Worm (Caenorhabditis elegans): ENCODE data around the gene lat-1.

lat-1 gene

DNA sequence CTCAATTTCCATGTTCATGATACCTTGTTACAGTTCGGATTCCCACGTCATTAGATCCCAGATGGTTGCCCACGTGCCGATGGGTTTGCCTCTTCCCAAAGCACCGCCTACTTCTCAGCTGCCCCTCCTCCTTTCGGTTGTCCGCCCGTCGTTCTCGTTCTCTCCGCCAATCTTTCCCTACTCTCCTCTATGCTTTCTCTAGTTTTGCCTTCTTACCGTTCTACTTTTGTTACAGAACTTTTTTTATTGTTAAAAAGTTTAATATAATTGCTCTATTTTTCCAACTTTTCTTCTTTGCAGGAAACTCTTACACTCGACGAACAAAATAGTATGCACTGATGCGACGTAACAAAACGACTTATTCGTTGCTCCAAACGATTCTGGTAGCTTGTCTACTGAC lies at the start of gene lat-1:
TSS of gene lat-1 (plus strand) at position 301 of the 400 bp plus-strand sequence.
- TF ChIP-seq ztf-29 (GFP tag; IDR thresholded peaks at IDR 0.05), result no peak
- TF ChIP-seq tab-1 (GFP tag; IDR thresholded peaks at IDR 0.05), result no peak
- TF ChIP-seq T22C8.4 (GFP tag; IDR thresholded peaks at IDR 0.05), result no peak
- no peak for TF ChIP-seq cog-1 (tag; optimal IDR thresholded peaks at IDR 0.05)
- no peak for TF ChIP-seq klf-2 (GFP tag; conservative IDR thresholded peaks at IDR 0.05)
- TF ChIP-seq flt-1 (GFP tag; IDR thresholded peaks at IDR 0.05), result no peak
- no peak for TF ChIP-seq ref-1 (GFP tag; conservative IDR thresholded peaks at IDR 0.05)
- TF ChIP-seq ztf-23 (GFP tag; IDR thresholded peaks at IDR 0.05), result no peak
- TF ChIP-seq med-1 (GFP tag; optimal IDR thresholded peaks at IDR 0.05; ENCODE audit: insufficient read depth), result no peak

DNA sequence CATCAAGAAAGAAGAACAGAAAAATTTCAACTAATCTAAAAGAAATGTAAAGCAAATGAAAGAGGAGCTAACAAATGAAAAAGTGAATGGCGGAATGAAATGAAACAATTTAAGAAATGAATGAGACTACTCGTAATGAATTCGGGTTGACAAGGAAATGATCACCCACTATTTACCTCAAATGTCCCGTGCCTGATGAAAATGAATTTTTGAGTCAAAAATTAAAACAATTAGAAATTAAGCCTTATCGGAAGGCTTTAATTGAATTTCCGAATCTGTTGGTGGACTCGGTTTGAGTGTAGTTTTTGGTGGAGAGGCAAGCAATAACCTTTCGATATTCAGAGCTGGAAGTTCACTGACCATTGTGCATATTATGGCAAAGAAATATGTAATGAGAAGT lies 47.7 kb upstream of the lat-1 start:
- TF ChIP-seq tab-1 (GFP tag; IDR thresholded peaks at IDR 0.05) (no peak), flt-1 (GFP tag; IDR thresholded peaks at IDR 0.05) (no peak), med-1 (GFP tag; optimal IDR thresholded peaks at IDR 0.05; ENCODE audit: insufficient read depth) (no peak), ztf-29 (GFP tag; IDR thresholded peaks at IDR 0.05) (no peak)

DNA sequence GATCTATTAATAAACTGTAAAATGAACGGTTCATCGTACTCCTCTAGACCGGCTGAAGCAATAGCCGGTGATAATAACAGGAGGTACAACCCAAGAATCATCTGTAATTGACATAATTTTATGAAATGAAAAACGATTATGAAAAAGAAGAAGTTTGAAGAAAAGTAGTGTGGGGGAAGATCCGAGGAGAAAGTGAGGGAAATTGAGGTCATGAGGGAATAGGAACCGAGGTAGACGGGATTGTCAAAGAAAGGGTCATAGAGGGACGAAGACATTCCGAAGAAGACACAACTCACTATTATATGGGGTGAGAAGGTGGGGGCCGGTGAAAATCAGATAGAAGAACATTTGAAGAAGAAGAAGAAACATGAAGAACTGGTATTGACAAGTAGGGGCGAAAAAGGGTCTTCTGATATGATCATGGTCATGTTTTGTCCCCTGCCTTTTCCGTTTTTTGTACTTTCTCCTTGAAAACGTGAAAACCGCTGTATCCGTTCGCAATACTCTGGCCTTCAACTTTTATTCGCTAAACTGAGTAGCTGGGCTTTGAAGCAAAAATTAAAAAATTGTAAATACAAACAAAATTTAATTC lies 44.5 kb upstream of the lat-1 start, which contains the start of gene oac-46:
TSS of gene oac-46 (minus strand) at position 101 of the 592 bp plus-strand sequence.
- TF ChIP-seq klf-2 (GFP tag; conservative IDR thresholded peaks at IDR 0.05), result no peak
- no peak for TF ChIP-seq ztf-29 (GFP tag; IDR thresholded peaks at IDR 0.05)
- TF ChIP-seq ref-1 (GFP tag; conservative IDR thresholded peaks at IDR 0.05), result no peak
- no peak for TF ChIP-seq tab-1 (GFP tag; IDR thresholded peaks at IDR 0.05)
- no peak for TF ChIP-seq ztf-23 (GFP tag; IDR thresholded peaks at IDR 0.05)
- no peak for TF ChIP-seq med-1 (GFP tag; optimal IDR thresholded peaks at IDR 0.05; ENCODE audit: insufficient read depth)
- TF ChIP-seq T22C8.4 (GFP tag; IDR thresholded peaks at IDR 0.05), result no peak
- no peak for TF ChIP-seq flt-1 (GFP tag; IDR thresholded peaks at IDR 0.05)
- TF ChIP-seq cog-1 (tag; optimal IDR thresholded peaks at IDR 0.05), result no peak

DNA sequence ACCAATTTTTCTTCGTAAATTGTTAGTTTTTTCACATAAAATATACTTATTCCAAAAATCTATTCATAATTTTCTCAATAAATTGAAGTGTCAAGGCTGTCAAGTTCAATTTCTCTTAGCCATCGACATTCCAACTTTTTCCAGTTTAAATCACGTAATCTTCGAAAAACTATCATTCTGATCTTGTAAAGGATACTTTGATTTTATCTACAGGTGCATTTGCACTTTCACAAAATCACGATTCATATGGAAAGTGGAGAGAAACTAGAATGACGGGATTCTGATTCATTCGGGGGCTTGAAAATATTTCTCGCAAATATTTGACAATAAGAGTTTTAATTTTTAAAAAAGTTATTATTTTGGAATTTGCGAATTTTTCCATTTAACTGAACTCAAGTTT lies 43.4 kb upstream of the lat-1 start:
- TF ChIP-seq flt-1 (GFP tag; IDR thresholded peaks at IDR 0.05) (no peak), cog-1 (tag; optimal IDR thresholded peaks at IDR 0.05) (no peak), klf-2 (GFP tag; conservative IDR thresholded peaks at IDR 0.05) (no peak), T22C8.4 (GFP tag; IDR thresholded peaks at IDR 0.05) (no peak), ztf-23 (GFP tag; IDR thresholded peaks at IDR 0.05) (no peak), tab-1 (GFP tag; IDR thresholded peaks at IDR 0.05) (no peak), ztf-29 (GFP tag; IDR thresholded peaks at IDR 0.05) (no peak), med-1 (GFP tag; optimal IDR thresholded peaks at IDR 0.05; ENCODE audit: insufficient read depth) (no peak), ref-1 (GFP tag; conservative IDR thresholded peaks at IDR 0.05) (no peak)

DNA sequence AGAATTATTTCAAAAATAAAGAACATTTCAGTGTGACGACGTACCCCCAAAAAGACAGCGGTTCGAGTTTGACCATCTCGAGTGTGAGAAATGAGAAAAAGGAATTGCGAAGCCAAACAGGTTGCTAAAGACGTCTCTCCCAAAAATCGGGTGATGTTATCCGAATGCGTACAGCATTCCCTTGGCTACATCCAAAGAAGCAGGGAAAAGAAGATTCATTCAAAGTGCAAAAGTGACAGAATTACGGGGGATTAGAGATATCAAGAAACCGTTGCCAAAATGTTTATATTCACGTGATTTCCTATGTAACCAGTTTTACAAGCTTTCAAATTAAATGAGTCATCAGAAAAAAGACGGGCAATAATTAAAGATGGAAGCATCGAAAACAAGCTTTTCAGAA lies 42.7 kb upstream of the lat-1 start:
- TF ChIP-seq cog-1 (tag; optimal IDR thresholded peaks at IDR 0.05) (no peak), ztf-23 (GFP tag; IDR thresholded peaks at IDR 0.05) (no peak), tab-1 (GFP tag; IDR thresholded peaks at IDR 0.05) (no peak)

DNA sequence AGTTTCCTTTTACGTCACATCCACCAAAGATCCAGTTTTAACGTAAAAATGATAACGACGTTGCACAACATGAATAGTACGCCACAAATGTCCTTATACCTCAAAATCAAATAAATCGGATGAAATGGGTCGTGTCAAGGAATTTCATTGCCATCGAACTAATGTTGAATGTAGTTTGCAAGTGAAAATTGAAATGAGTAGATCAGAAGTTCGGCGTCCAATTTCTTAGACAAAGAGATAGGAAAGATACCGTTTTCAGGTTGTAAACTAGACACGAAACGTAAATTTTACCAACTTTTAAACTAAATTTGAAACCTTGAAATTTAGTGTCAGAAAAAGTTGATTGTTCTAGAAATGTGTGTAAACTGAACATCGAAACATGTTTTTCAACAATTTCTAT lies 41.8 kb upstream of the lat-1 start:
- TF ChIP-seq T22C8.4 (GFP tag; IDR thresholded peaks at IDR 0.05), result no peak
- TF ChIP-seq cog-1 (tag; optimal IDR thresholded peaks at IDR 0.05), result no peak
- no peak for TF ChIP-seq ztf-23 (GFP tag; IDR thresholded peaks at IDR 0.05)
- TF ChIP-seq flt-1 (GFP tag; IDR thresholded peaks at IDR 0.05), result no peak
- no peak for TF ChIP-seq tab-1 (GFP tag; IDR thresholded peaks at IDR 0.05)
- no peak for TF ChIP-seq med-1 (GFP tag; optimal IDR thresholded peaks at IDR 0.05; ENCODE audit: insufficient read depth)
- no peak for TF ChIP-seq ztf-29 (GFP tag; IDR thresholded peaks at IDR 0.05)
- TF ChIP-seq ref-1 (GFP tag; conservative IDR thresholded peaks at IDR 0.05), result no peak
- TF ChIP-seq klf-2 (GFP tag; conservative IDR thresholded peaks at IDR 0.05), result no peak

DNA sequence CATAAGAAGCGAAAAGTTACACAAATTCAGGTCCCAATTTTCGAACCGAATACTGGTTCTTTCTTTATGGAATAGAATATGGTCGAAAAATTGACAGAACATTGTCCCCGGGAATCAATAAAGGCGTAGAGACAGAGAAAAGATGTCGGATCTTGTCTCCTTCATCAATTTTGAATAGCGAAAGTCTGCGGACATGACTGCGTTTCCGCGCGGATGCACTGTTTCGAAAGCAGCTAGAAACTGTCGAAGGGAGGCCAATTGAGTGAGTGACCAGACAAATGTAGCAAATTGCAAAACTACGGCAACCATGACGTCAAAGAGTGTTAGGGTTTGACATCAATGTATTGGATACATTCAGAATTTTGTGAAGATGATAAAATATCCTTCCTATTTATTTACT lies 40.1 kb upstream of the lat-1 start:
- no peak for TF ChIP-seq ref-1 (GFP tag; conservative IDR thresholded peaks at IDR 0.05)

DNA sequence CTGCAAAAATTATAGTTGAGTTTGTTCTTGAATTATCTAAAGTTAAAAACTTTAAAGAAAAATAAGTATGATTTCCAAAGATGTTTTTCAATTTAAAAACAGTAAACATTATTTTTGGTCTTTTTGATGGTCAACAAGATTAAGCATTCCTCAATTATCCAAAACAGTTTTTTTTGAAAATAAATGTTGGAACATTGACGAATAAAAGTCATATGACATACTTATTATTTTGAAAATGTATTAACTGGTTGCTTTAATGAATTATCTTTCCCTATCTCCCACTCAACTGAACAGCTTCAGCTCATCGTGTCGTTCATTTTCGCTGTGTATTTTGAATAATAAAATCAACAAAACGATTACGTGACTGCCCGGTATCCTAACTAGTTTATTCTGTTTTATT lies 39.6 kb upstream of the lat-1 start:
- TF ChIP-seq T22C8.4 (GFP tag; IDR thresholded peaks at IDR 0.05), result no peak

DNA sequence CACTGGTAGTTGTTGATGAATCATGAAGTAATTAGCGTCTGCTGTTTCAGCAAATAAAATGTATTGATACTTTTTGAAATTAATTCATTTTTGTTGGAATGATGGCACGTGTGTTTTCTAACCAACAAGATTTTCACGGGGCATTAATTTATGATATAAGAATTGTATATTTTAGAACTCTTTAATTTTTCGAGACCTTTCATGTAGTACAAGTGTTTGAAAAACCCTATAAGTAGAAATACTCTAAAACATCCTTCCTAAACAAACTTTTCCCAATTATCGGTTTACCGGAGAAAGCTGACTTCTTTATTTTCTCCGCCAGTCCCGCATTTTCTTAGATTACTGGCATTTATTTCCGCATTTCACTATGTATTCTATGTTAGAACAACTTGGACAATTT lies 37.0 kb upstream of the lat-1 start, which contains the start of gene snb-6:
TSS of gene snb-6 (minus strand) at position 101 of the 400 bp plus-strand sequence.
- TF ChIP-seq tab-1 (GFP tag; IDR thresholded peaks at IDR 0.05) (no peak), cog-1 (tag; optimal IDR thresholded peaks at IDR 0.05) (no peak), T22C8.4 (GFP tag; IDR thresholded peaks at IDR 0.05) (no peak), ztf-29 (GFP tag; IDR thresholded peaks at IDR 0.05) (no peak), klf-2 (GFP tag; conservative IDR thresholded peaks at IDR 0.05) (no peak), ztf-23 (GFP tag; IDR thresholded peaks at IDR 0.05) (no peak), flt-1 (GFP tag; IDR thresholded peaks at IDR 0.05) (no peak), med-1 (GFP tag; optimal IDR thresholded peaks at IDR 0.05; ENCODE audit: insufficient read depth) (no peak), ref-1 (GFP tag; conservative IDR thresholded peaks at IDR 0.05) (no peak)

DNA sequence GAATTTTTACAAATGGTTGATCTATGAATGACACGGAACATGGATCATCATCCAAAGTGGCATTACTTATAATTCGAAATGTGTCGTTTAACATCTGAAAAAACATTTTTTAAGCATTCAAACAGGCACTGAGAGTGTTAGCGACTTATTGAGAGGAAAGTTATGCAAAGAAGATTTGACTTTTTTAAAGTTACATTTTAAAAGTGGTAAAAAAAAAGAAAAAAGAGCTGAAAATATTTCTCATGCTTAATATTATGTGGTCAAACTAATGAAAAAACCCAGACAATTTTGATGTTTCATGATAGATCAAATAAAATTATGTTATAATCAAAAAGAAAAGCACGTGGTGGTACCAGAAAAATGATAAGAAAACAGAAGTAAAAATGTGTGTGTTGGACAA lies 31.6 kb upstream of the lat-1 start, which contains the start of gene npr-20:
TSS of gene npr-20 (minus strand) at position 101 of the 400 bp plus-strand sequence.
- TF ChIP-seq flt-1 (GFP tag; IDR thresholded peaks at IDR 0.05) (no peak), tab-1 (GFP tag; IDR thresholded peaks at IDR 0.05) (no peak), T22C8.4 (GFP tag; IDR thresholded peaks at IDR 0.05) (no peak), ztf-29 (GFP tag; IDR thresholded peaks at IDR 0.05) (no peak), klf-2 (GFP tag; conservative IDR thresholded peaks at IDR 0.05) (no peak), cog-1 (tag; optimal IDR thresholded peaks at IDR 0.05) (no peak), ref-1 (GFP tag; conservative IDR thresholded peaks at IDR 0.05) (no peak), ztf-23 (GFP tag; IDR thresholded peaks at IDR 0.05) (no peak), med-1 (GFP tag; optimal IDR thresholded peaks at IDR 0.05; ENCODE audit: insufficient read depth) (no peak)

DNA sequence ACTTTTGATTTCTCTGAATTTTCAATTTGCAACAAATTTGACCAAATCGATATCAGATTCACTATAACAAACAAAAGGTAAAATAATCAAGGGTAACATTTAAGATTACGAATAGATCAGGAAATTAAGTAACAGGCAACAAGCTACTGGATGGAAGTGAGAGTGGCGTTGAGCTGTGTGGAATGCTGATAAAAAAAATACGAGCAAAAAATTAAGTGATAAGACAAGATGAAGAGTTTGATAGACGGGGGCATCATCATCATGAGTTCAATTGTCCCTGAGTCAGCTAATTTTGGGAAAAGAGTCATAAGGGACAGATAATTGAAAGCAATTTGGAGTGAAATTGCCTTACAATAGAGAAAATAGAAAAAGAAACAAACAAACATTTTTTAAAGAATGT lies 29.8 kb upstream of the lat-1 start:
- TF ChIP-seq ztf-29 (GFP tag; IDR thresholded peaks at IDR 0.05) (no peak), tab-1 (GFP tag; IDR thresholded peaks at IDR 0.05) (no peak)

All from whole organism, midembryonic.